Worm (Caenorhabditis elegans) whole organism, L1 larva: Measurements from ENCODE around the gene mpk-1.

Source experiments
- C34B4.2 ChIP-seq: sonication (generic microtip); optimal IDR thresholded peaks from 2 replicates; lab custom pipeline; 2017; ENCODE audit warnings: mild to moderate bottlenecking, missing genetic modification characterization, missing compliant biosample characterization
- F16B12.6 ChIP-seq: fragments of 150-350 bp; optimal IDR thresholded peaks from 2 replicates; lab custom pipeline; 2014; ENCODE audit warnings: missing biosample characterization, missing genetic modification characterization
- aha-1 ChIP-seq: fragments of 150-350 bp; optimal IDR thresholded peaks from 2 replicates; lab custom pipeline; 2014; ENCODE audit warnings: missing biosample characterization, missing genetic modification characterization
- alr-1 ChIP-seq: fragments of 200-800 bp; sonication (Bioruptor generic); optimal IDR thresholded peaks from 2 replicates; lab custom pipeline; 2018; ENCODE audit warnings: borderline replicate concordance, mild to moderate bottlenecking, missing genetic modification characterization, missing compliant biosample characterization
- ceh-63 ChIP-seq: fragments of 200-800 bp; sonication (Bioruptor generic); optimal IDR thresholded peaks from 2 replicates; lab custom pipeline; 2018; ENCODE audit warnings: mild to moderate bottlenecking, missing genetic modification characterization, missing compliant biosample characterization
- ceh-8 ChIP-seq: fragments of 200-800 bp; sonication (Bioruptor generic); optimal IDR thresholded peaks from 2 replicates; lab custom pipeline; 2018; ENCODE audit warnings: mild to moderate bottlenecking, missing genetic modification characterization, moderate library complexity, missing compliant biosample characterization
- ceh-82 ChIP-seq, 3 experiments: fragments of 150-350 bp in 1 of 3; sonication (generic microtip) in 2 of 3; optimal IDR thresholded peaks; 2 replicates each; lab custom pipeline; 2014 to 2017; ENCODE audit warnings: missing biosample characterization in 3 of 3, missing genetic modification characterization in 3 of 3
- ceh-88 ChIP-seq: fragments of 200-800 bp; sonication (Bioruptor generic); IDR thresholded peaks from 2 replicates; pipeline ENCODE4 v1.3.6; 2022; ENCODE audit warnings: missing genetic modification characterization, missing compliant biosample characterization
- efl-3 ChIP-seq: fragments of 200-800 bp; sonication (Bioruptor generic); optimal IDR thresholded peaks from 2 replicates; lab custom pipeline; 2018; ENCODE audit warnings: mild to moderate bottlenecking, missing genetic modification characterization, missing compliant biosample characterization
- egl-13 ChIP-seq: sonication (generic microtip); optimal IDR thresholded peaks from 2 replicates; lab custom pipeline; 2016; ENCODE audit warnings: missing genotype, missing genetic modification reagents, missing genetic modification characterization, missing compliant biosample characterization
- egl-27 ChIP-seq, 2 experiments: fragments of 150-350 bp in 1 of 2; sonication (generic microtip); optimal IDR thresholded peaks; 3 replicates each; lab custom pipeline; 2017 to 2018; ENCODE audit warnings: missing biosample characterization in 2 of 2, missing genetic modification characterization in 2 of 2, missing genetic modification reagents in 2 of 2
- elt-2 ChIP-seq: sonication (generic microtip); optimal IDR thresholded peaks from 2 replicates; lab custom pipeline; 2016; ENCODE audit warnings: missing genetic modification characterization, mild to moderate bottlenecking, inconsistent platforms, missing compliant biosample characterization, missing genetic modification reagents
- ets-5 ChIP-seq: fragments of 200-800 bp; sonication (Bioruptor generic); IDR thresholded peaks from 2 replicates; pipeline ENCODE4 v1.3.6; 2022; ENCODE audit warnings: missing genetic modification characterization, missing compliant biosample characterization
- fkh-10 ChIP-seq: sonication (generic microtip); optimal IDR thresholded peaks from 2 replicates; lab custom pipeline; 2017; ENCODE audit warnings: missing biosample characterization, missing genetic modification reagents, missing genetic modification characterization
- fkh-4 ChIP-seq: sonication (generic microtip); optimal IDR thresholded peaks from 2 replicates; lab custom pipeline; 2016; ENCODE audit warnings: missing compliant biosample characterization, missing genetic modification characterization, borderline replicate concordance
- grh-1 ChIP-seq: fragments of 200-800 bp; sonication (Bioruptor generic); IDR thresholded peaks from 2 replicates; pipeline ENCODE4 v1.3.6; 2022; ENCODE audit warnings: missing genetic modification reagents, missing genetic modification characterization, missing compliant biosample characterization
- hlh-17 ChIP-seq: fragments of 200-800 bp; sonication (Bioruptor generic); optimal IDR thresholded peaks from 2 replicates; lab custom pipeline; 2018; ENCODE audit warnings: missing genetic modification characterization, mild to moderate bottlenecking, missing compliant biosample characterization, moderate library complexity, borderline replicate concordance
- hlh-4 ChIP-seq: sonication (generic microtip); optimal IDR thresholded peaks from 2 replicates; lab custom pipeline; 2016; ENCODE audit warnings: mild to moderate bottlenecking, missing genetic modification characterization, missing compliant biosample characterization
- irx-1 ChIP-seq: sonication (generic microtip); optimal IDR thresholded peaks from 2 replicates; lab custom pipeline; 2016; ENCODE audit warnings: missing genetic modification characterization, missing compliant biosample characterization
- jun-1 ChIP-seq: fragments of 150-350 bp; optimal IDR thresholded peaks from 2 replicates; lab custom pipeline; 2014; ENCODE audit warnings: missing biosample characterization, missing genetic modification reagents, missing genetic modification characterization
- lin-14 ChIP-seq: fragments of 200-800 bp; sonication (Bioruptor generic); optimal IDR thresholded peaks from 2 replicates; lab custom pipeline; 2018; ENCODE audit warnings: mild to moderate bottlenecking, missing genetic modification characterization, moderate library complexity, missing compliant biosample characterization
- lin-15B ChIP-seq: fragments of 150-350 bp; sonication (generic microtip); optimal IDR thresholded peaks from 3 replicates; lab custom pipeline; 2014; ENCODE audit warnings: missing biosample characterization, missing genetic modification characterization
- lin-39 ChIP-seq: fragments of 150-350 bp; optimal IDR thresholded peaks from 2 replicates; lab custom pipeline; 2014; ENCODE audit warnings: missing biosample characterization, missing genetic modification reagents, missing genetic modification characterization
- lsy-2 ChIP-seq, 2 experiments: fragments of 150-350 bp; optimal IDR thresholded peaks; 2 replicates each; lab custom pipeline; 2014; ENCODE audit warnings: missing biosample characterization in 2 of 2, missing genetic modification characterization in 2 of 2
- mdl-1 ChIP-seq, 2 experiments: fragments of 150-350 bp; optimal IDR thresholded peaks; 2 replicates each; lab custom pipeline; 2014 to 2017; ENCODE audit warnings: missing biosample characterization in 2 of 2, missing genetic modification characterization in 2 of 2, inconsistent platforms in 1 of 2
- mep-1 ChIP-seq: fragments of 150-350 bp; optimal IDR thresholded peaks from 2 replicates; lab custom pipeline; 2014; ENCODE audit warnings: missing biosample characterization, missing genetic modification characterization
- nhr-11 ChIP-seq: fragments of 150-350 bp; optimal IDR thresholded peaks from 2 replicates; lab custom pipeline; 2014; ENCODE audit warnings: missing biosample characterization, missing genetic modification characterization
- nhr-20 ChIP-seq: sonication (generic microtip); optimal IDR thresholded peaks from 2 replicates; lab custom pipeline; 2016; ENCODE audit warnings: mild to moderate bottlenecking, missing genetic modification characterization, missing compliant biosample characterization
- nhr-237 ChIP-seq: fragments of 150-350 bp; optimal IDR thresholded peaks from 2 replicates; lab custom pipeline; 2014; ENCODE audit warnings: missing biosample characterization, missing genetic modification characterization
- nhr-28 ChIP-seq: fragments of 150-350 bp; optimal IDR thresholded peaks from 2 replicates; lab custom pipeline; 2014; ENCODE audit warnings: missing biosample characterization, missing genetic modification characterization
- nhr-47 ChIP-seq: sonication (generic microtip); optimal IDR thresholded peaks from 2 replicates; lab custom pipeline; 2016; ENCODE audit warnings: mild to moderate bottlenecking, missing genetic modification characterization, moderate library complexity, missing compliant biosample characterization
- nhr-71 ChIP-seq: sonication (generic microtip); optimal IDR thresholded peaks from 2 replicates; lab custom pipeline; 2016; ENCODE audit warnings: mild to moderate bottlenecking, missing genetic modification characterization, moderate library complexity, missing compliant biosample characterization
- nhr-76 ChIP-seq: sonication (generic microtip); optimal IDR thresholded peaks from 2 replicates; lab custom pipeline; 2017; ENCODE audit warnings: missing biosample characterization, missing genetic modification characterization
- nhr-85 ChIP-seq: sonication (generic microtip); peaks from one replicate; lab custom pipeline; 2016; ENCODE audit warnings: missing genetic modification characterization, inconsistent platforms, missing compliant biosample characterization
- pag-3 ChIP-seq: sonication (generic microtip); optimal IDR thresholded peaks from 2 replicates; lab custom pipeline; 2017; ENCODE audit warnings: missing genetic modification characterization, mild to moderate bottlenecking, missing compliant biosample characterization, antibody characterized with exemption, borderline replicate concordance; ENCODE audit not compliant: insufficient read depth
- pax-3 ChIP-seq: fragments of 200-800 bp; sonication (Bioruptor generic); optimal IDR thresholded peaks from 2 replicates; lab custom pipeline; 2018; ENCODE audit warnings: mild to moderate bottlenecking, missing genetic modification characterization, moderate library complexity, missing compliant biosample characterization
- rnt-1 ChIP-seq: sonication (generic microtip); optimal IDR thresholded peaks from 2 replicates; lab custom pipeline; 2016; ENCODE audit warnings: mild to moderate bottlenecking, missing genetic modification characterization, moderate library complexity, missing compliant biosample characterization
- skn-1 ChIP-seq: fragments of 150-350 bp; optimal IDR thresholded peaks from 2 replicates; lab custom pipeline; 2014; ENCODE audit warnings: missing biosample characterization, missing genetic modification characterization
- snu-23 ChIP-seq: sonication (generic microtip); optimal IDR thresholded peaks from 2 replicates; lab custom pipeline; 2016; ENCODE audit warnings: missing genetic modification characterization, missing compliant biosample characterization
- sptf-1 ChIP-seq: fragments of 150-350 bp; optimal IDR thresholded peaks from 2 replicates; lab custom pipeline; 2014; ENCODE audit warnings: missing biosample characterization, missing genetic modification characterization
- swsn-7 ChIP-seq: sonication (generic microtip); optimal IDR thresholded peaks from 2 replicates; lab custom pipeline; 2016; ENCODE audit warnings: missing genetic modification characterization, missing compliant biosample characterization
- unc-130 ChIP-seq: fragments of 150-350 bp; optimal IDR thresholded peaks from 2 replicates; lab custom pipeline; 2017; ENCODE audit warnings: missing biosample characterization, missing genetic modification characterization, inconsistent platforms
- unc-30 ChIP-seq: sonication (generic microtip); optimal IDR thresholded peaks from 2 replicates; lab custom pipeline; 2017; ENCODE audit warnings: missing biosample characterization, missing genetic modification characterization
- unc-86 ChIP-seq: sonication (generic microtip); optimal IDR thresholded peaks from 2 replicates; lab custom pipeline; 2016; ENCODE audit warnings: missing genetic modification characterization, missing compliant biosample characterization
- zag-1 ChIP-seq: fragments of 150-350 bp; optimal IDR thresholded peaks from 2 replicates; lab custom pipeline; 2014; ENCODE audit warnings: missing biosample characterization, missing genetic modification characterization
- zip-4 ChIP-seq: fragments of 200-800 bp; sonication (Bioruptor generic); optimal IDR thresholded peaks from 2 replicates; lab custom pipeline; 2018; ENCODE audit warnings: mild to moderate bottlenecking, missing genetic modification characterization, moderate library complexity, missing compliant biosample characterization
- ztf-4 ChIP-seq: fragments of 150-350 bp; optimal IDR thresholded peaks from 2 replicates; lab custom pipeline; 2014; ENCODE audit warnings: missing biosample characterization, missing genetic modification characterization

mpk-1 gene

ce11 chrIII:4196301-4196987 lies 31.5 kb downstream of the mpk-1 start (continued):
- peak; percentile 40 for TF ChIP-seq F16B12.6 (tag; lab: Kevin White, UChicago)
- peak; percentile 24 for TF ChIP-seq egl-13
- TF ChIP-seq efl-3 (GFP tag; lab: Kevin White, UChicago), result no peak
- peak; percentile 63 to 90 for TF ChIP-seq mdl-1 (tag; optimal IDR thresholded peaks at IDR 0.05; lab: Kevin White, UChicago)
- TF ChIP-seq ceh-88, result peak; percentile 38; the same call in 1 of the 2 replicates
- TF ChIP-seq fkh-10 (GFP tag; lab: Kevin White, UChicago), result peak; percentile 42
- TF ChIP-seq, all 84 proteins: peak for 41

DNA sequence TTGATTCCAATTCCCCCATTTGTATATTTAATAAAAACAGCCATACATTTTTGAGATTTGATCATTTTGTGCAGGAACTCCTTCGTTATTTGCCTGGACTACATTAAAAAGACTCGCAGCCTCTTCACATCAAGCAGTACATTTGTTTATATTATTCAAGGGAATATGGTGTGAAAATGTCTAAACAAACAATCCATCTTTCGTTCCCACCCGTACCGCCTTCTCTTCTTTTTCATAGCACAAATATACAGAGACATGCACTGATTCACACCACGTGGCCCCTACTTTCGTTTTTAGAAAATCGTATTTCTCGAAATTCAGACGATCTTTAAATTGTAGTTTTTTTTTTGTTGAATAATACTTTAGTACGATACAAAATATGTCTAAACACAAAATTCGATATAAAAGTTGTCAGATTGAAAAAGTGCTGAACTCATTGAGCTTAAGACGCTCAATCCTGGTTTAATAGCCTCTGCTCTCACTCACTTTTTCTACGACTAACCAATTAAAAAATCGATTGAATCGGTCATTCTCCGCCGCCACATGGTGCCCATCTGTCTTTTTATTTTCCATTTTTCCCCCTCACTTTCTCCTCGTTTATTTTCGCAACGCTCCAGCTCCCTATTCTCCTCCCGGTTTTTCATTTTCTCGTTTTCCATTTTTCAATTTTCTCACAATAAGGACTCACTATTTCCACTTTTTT lies 32.5 kb downstream of the mpk-1 start:
- TF ChIP-seq lsy-2 (tag; optimal IDR thresholded peaks at IDR 0.05; lab: Kevin White, UChicago) (peak; percentile 2 to 51), unc-30 (tag; lab: Kevin White, UChicago) (no peak), mep-1 (tag; lab: Kevin White, UChicago) (no peak), egl-27 (tag; optimal IDR thresholded peaks at IDR 0.05; lab: Kevin White, UChicago) (no peak), C34B4.2 (tag; lab: Kevin White, UChicago) (no peak), ceh-8 (GFP tag; lab: Kevin White, UChicago) (peak; percentile 44), fkh-4 (peak; percentile 32), snu-23 (GFP tag; lab: Kevin White, UChicago) (peak; percentile 49), ceh-63 (GFP tag; lab: Kevin White, UChicago) (no peak), egl-13 (no peak), ztf-4 (peak; percentile 72), skn-1 (no peak), nhr-11 (tag; lab: Kevin White, UChicago) (no peak), nhr-47 (tag; lab: Kevin White, UChicago) (peak; percentile 59), aha-1 (tag; lab: Kevin White, UChicago) (no peak), ets-5 (no peak), pax-3 (tag; lab: Kevin White, UChicago) (peak; percentile 45), sptf-1 (tag; lab: Kevin White, UChicago) (no peak), nhr-71 (tag; lab: Kevin White, UChicago) (peak; percentile 83), swsn-7 (peak; percentile 21), unc-130 (tag; lab: Kevin White, UChicago) (peak; percentile 13), elt-2 (peak; percentile 60), zip-4 (GFP tag; lab: Kevin White, UChicago) (peak; percentile 28), lin-15B (no peak), irx-1 (tag; lab: Kevin White, UChicago) (peak; percentile 35), nhr-237 (tag; lab: Kevin White, UChicago) (no peak), nhr-28 (no peak), lin-39 (tag; lab: Kevin White, UChicago) (no peak), F16B12.6 (tag; lab: Kevin White, UChicago) (no peak), nhr-20 (peak; percentile 37), nhr-76 (no peak), hlh-4 (no peak), alr-1 (no peak), jun-1 (no peak), nhr-85 (tag; lab: Kevin White, UChicago) (peak; percentile 80), rnt-1 (tag; lab: Kevin White, UChicago) (peak; percentile 53), mdl-1 (tag; optimal IDR thresholded peaks at IDR 0.05; lab: Kevin White, UChicago) (no peak), pag-3 (no peak), hlh-17 (GFP tag; lab: Kevin White, UChicago) (peak; percentile 5), lin-14 (GFP tag; lab: Kevin White, UChicago) (peak; percentile 22), ceh-82 (tag; optimal IDR thresholded peaks at IDR 0.05; lab: Kevin White, UChicago) (no peak), zag-1 (tag; lab: Kevin White, UChicago) (no peak), grh-1 (GFP tag; lab: Robert Waterston, UW) (no peak; the same call in 1 of the 2 replicates), unc-86 (tag; lab: Kevin White, UChicago) (no peak)
